Worm (Caenorhabditis elegans): ENCODE measurements around the gene dhs-22.

Gene dhs-22

DNA sequence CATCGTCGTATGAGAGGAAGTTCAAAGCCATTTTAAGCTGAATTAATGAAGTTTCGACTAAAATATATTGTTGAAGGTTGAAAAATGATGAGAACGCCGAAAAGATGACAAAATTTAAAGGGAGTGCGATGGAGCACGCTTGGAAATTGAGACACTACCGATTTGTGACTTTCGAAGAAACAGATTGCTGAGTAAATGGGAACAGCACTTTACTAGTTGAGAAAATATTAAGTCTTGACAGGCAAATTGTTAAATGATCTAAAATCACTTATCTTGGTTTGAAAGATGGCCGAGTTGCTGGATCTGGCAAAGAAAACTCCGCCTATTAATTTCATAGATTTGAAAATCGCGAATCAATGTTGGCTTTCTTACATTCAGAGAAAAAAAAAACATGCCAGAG is 2.0 kb upstream of the dhs-22 start, which contains the start of gene rpoa-12:
Gene rpoa-12 (minus strand): TSS at position 37 of the 400 bp plus-strand sequence.
- TF ChIP-seq nhr-237 (tag; optimal IDR thresholded peaks at IDR 0.05) (peak; percentile 16), mep-1 (tag; optimal IDR thresholded peaks at IDR 0.05) (peak; percentile 21), ces-1 (GFP tag; optimal IDR thresholded peaks at IDR 0.05) (peak; percentile 41), sem-2 (GFP tag; optimal IDR thresholded peaks at IDR 0.05) (no peak), drap-1 (GFP tag; optimal IDR thresholded peaks at IDR 0.05) (peak; percentile 69)

DNA sequence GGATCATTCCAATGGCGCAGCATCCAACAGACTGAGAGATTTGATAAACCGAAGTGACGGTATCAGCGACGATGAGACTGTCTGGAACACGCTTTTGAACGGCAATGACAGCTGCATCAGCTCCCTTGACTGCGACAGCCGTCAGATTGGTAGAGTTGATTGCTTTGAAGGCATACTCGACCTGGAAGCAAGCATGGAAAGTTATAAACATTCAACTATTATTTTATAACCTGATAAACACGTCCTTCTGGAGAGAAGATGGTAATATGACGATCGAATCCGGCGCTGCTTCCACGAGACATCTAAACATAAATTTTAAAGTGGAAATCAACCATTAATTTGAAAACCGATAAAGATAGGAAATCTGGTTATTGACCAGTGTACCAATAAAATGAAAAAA is 1.1 kb upstream of the dhs-22 start, which contains the start of gene pas-1:
Gene pas-1 (minus strand): TSS at position 302 of the 400 bp plus-strand sequence.
- TF ChIP-seq ces-1 (GFP tag; optimal IDR thresholded peaks at IDR 0.05): no peak
- TF ChIP-seq ceh-83 (GFP tag; optimal IDR thresholded peaks at IDR 0.05): no peak
- no peak for TF ChIP-seq bed-3 (GFP tag; optimal IDR thresholded peaks at IDR 0.05)

DNA sequence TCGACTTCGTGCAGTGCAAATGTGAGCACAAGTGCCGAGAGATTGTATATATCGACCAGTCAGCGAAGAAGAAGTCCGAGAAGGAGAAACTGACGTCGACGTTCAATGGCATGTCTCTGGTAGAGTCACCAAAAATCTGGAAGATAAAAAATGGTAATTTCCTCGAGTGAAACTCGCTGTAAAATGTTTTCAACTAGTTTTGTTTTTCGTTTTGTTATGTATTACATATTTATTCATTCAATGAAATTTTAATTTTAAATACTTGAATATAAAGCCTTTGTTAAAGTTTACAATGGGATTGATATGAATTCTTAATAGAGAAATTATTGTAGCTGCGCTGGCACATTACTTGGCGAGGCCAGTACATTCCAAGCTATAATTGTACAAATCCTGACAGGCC is 1.4 kb downstream of the dhs-22 start:
- TF ChIP-seq blmp-1 (tag; optimal IDR thresholded peaks at IDR 0.05) (no peak), nhr-28 (tag; optimal IDR thresholded peaks at IDR 0.05) (no peak)

DNA sequence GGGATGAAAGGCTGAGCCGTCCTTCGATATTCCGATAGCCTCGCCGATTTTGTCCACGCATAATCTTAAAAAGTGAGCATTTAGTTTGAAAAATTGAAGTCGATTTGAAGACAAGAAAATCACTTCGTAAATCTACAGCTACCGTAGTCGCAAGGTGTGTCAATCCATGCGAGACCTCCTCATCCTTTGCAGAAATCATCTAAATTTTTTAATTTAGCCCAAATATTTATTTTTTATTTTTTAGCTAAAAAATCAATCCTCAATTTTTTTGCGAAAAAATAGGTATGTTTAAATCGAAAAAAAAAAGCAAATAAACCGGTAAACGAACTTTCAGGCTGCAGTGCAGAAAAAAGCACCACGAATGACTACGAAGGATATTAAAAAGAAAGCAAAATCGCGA is 3.5 kb downstream of the dhs-22 start, which contains the start of the genes nxf-2 and set-31:
Gene nxf-2 (minus strand): TSS at position 101 of the 400 bp plus-strand sequence.
Gene set-31 (plus strand): TSS at position 169 of the 400 bp plus-strand sequence.
- TF ChIP-seq lin-13 (tag; optimal IDR thresholded peaks at IDR 0.05) (no peak), nhr-237 (tag; optimal IDR thresholded peaks at IDR 0.05) (no peak), unc-120 (tag; optimal IDR thresholded peaks at IDR 0.05; ENCODE audit: poor library complexity, severe bottlenecking) (no peak), elt-1 (tag; optimal IDR thresholded peaks at IDR 0.05; ENCODE audit: borderline replicate concordance, insufficient read depth) (no peak), unc-39 (tag; optimal IDR thresholded peaks at IDR 0.05) (no peak), flh-1 (GFP tag; optimal IDR thresholded peaks at IDR 0.05) (no peak), ham-2 (GFP tag; optimal IDR thresholded peaks at IDR 0.05) (no peak), cnd-1 (tag; optimal IDR thresholded peaks at IDR 0.05) (no peak), ces-1 (GFP tag; optimal IDR thresholded peaks at IDR 0.05) (no peak), snpc-4 (tag; optimal IDR thresholded peaks at IDR 0.05) (no peak), blmp-1 (tag; optimal IDR thresholded peaks at IDR 0.05) (no peak), nhr-76 (tag; optimal IDR thresholded peaks at IDR 0.05) (no peak), unc-62 (GFP tag; optimal IDR thresholded peaks at IDR 0.05) (no peak), mab-5 (tag; optimal IDR thresholded peaks at IDR 0.05) (no peak)

DNA sequence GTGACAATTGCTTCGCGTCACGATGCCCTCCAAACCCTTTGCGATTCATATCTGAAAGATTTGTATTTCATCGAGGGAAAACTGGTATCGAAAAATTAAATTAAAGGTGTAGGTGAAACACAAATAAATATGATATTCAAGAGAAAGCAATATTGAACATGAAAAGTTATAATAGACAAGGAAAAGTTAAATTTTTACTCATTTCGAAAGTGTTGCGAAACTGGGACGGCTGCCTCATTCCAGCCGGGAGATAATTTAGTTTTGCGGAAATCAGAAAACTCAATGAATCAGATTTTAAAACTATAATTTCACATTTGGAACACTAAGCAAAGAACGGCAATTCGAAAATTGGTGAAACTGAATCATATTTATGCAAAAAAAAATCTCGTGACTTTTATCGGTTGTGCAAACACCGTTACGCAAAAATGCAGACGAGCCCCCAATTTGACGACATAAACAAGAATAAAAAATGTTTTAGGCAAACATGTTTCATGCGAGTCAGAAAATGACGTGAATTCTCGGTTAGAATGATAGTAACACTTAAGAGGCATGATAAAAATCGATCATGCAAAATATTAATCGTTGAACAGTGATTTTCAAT is 6.2 kb downstream of the dhs-22 start, which contains the start of the genes nxf-1 and C15H11.11:
Gene nxf-1 (minus strand): TSS at position 51 of the 601 bp plus-strand sequence.
Gene C15H11.11 (plus strand): TSS at position 536 of the 601 bp plus-strand sequence.
- TF ChIP-seq ceh-83 (GFP tag; optimal IDR thresholded peaks at IDR 0.05): no peak
- no peak for TF ChIP-seq mab-5 (tag; optimal IDR thresholded peaks at IDR 0.05)
- TF ChIP-seq pha-4 (tag; optimal IDR thresholded peaks at IDR 0.05): peak; percentile 13
- peak; percentile 56 for TF ChIP-seq ces-1 (GFP tag; optimal IDR thresholded peaks at IDR 0.05)
- no peak for TF ChIP-seq elt-1 (tag; optimal IDR thresholded peaks at IDR 0.05; ENCODE audit: borderline replicate concordance, insufficient read depth)
- no peak for TF ChIP-seq unc-62 (GFP tag; optimal IDR thresholded peaks at IDR 0.05)
- TF ChIP-seq ceh-43 (GFP tag; optimal IDR thresholded peaks at IDR 0.05): no peak
- TF ChIP-seq flh-1 (GFP tag; optimal IDR thresholded peaks at IDR 0.05): no peak
- no peak for TF ChIP-seq nhr-2 (tag; optimal IDR thresholded peaks at IDR 0.05)
- peak; percentile 94 for TF ChIP-seq ceh-39 (tag; optimal IDR thresholded peaks at IDR 0.05)

DNA sequence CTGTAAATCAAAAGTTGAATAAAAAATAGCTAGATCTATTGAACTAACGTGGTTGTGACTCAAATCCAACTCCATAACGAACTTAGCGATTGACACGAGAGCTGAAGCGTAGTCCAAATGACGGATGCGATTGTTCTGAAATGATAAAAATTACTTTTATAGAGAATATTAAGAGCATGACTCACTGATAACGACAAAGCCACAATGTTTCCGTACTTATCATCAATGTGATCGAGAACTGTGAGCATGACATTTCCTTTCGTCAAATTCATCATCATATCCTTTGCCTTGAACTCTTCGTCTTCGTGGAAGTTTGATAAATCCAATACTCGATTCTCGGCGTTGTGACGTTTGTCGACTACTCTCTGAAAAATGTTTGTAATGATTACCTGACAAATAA is 7.2 kb downstream of the dhs-22 start:
- TF ChIP-seq unc-120 (tag; optimal IDR thresholded peaks at IDR 0.05; ENCODE audit: poor library complexity, severe bottlenecking): no peak

DNA sequence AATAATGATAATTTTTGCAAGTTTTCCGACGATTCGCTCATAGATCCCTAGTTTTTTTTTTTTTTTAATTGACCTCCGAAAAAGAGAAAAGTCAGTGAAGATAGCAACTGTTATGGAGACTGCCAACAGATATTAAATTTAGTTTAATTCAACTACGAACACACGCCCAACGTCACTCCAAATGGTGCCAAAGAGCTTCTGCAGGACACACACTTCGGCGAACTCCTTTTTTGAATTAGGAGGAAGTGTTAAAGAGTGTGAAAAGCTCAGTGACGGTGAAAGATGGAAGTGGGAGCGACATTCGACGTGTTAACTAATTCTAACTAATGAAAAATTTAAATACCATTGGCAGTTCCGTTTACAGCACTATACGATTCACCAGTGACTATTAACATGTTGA is 9.3 kb downstream of the dhs-22 start:
- no peak for TF ChIP-seq M03D4.4 (tag; optimal IDR thresholded peaks at IDR 0.05)
- no peak for TF ChIP-seq lin-13 (tag; optimal IDR thresholded peaks at IDR 0.05)
- TF ChIP-seq elt-1 (tag; optimal IDR thresholded peaks at IDR 0.05; ENCODE audit: borderline replicate concordance, insufficient read depth): no peak
- TF ChIP-seq ztf-11 (tag; optimal IDR thresholded peaks at IDR 0.05): no peak
- no peak for TF ChIP-seq tbx-8 (GFP tag; optimal IDR thresholded peaks at IDR 0.05)
- TF ChIP-seq ham-2 (GFP tag; optimal IDR thresholded peaks at IDR 0.05): no peak
- TF ChIP-seq ceh-83 (GFP tag; optimal IDR thresholded peaks at IDR 0.05): no peak
- no peak for TF ChIP-seq unc-39 (tag; optimal IDR thresholded peaks at IDR 0.05)
- TF ChIP-seq blmp-1 (tag; optimal IDR thresholded peaks at IDR 0.05): no peak
- no peak for TF ChIP-seq nhr-237 (tag; optimal IDR thresholded peaks at IDR 0.05)
- TF ChIP-seq pha-4 (tag; optimal IDR thresholded peaks at IDR 0.05): no peak
